Worm (Caenorhabditis elegans) whole organism, early embryonic: ENCODE measurements around the gene cyp-14A3.

Experiments used
- ama-1 ChIP-seq: fragments of 150-350 bp; optimal IDR thresholded peaks from 2 replicates; lab custom pipeline; 2014
- ceh-13 ChIP-seq: fragments of 200-800 bp; sonication (Bioruptor generic); optimal IDR thresholded peaks from 2 replicates; lab custom pipeline; 2018; ENCODE audit warnings: mild to moderate bottlenecking, missing genetic modification characterization, missing compliant biosample characterization
- ceh-36 ChIP-seq: sonication (generic microtip); optimal IDR thresholded peaks from 2 replicates; lab custom pipeline; 2016; ENCODE audit warnings: missing genetic modification characterization, inconsistent platforms, missing compliant biosample characterization
- hmbx-1 ChIP-seq: sonication (generic microtip); optimal IDR thresholded peaks from 2 replicates; lab custom pipeline; 2016; ENCODE audit warnings: mild to moderate bottlenecking, missing genetic modification characterization, missing compliant biosample characterization
- hmg-4 ChIP-seq: fragments of 200-800 bp; sonication (Bioruptor generic); optimal IDR thresholded peaks from 2 replicates; lab custom pipeline; 2018; ENCODE audit warnings: mild to moderate bottlenecking, missing genetic modification characterization, missing compliant biosample characterization

DNA sequence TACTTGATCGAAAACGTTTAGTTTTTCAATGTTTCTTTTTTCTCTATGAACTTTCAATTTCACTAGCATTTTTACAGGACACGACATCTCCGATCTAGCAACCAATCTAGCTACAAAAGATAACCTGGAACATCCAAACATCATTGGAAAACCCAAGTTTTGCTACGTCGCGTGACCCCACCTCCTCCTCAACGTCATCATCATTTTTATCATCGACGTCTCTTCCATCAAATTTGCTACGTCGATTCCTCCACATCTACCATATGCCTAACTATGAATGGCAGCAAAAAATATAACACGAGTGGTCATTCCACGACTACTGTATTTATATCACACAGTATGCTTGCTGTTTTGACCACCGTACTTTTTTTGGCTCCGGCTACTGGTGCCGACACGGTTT lies 48.9 kb upstream of the cyp-14A3 start, which contains the start of gene F46G10.2:
- TF ChIP-seq ceh-13 (GFP tag; lab: Kevin White, UChicago) = no peak
- no peak for TF ChIP-seq hmbx-1
- no peak for TF ChIP-seq ceh-36 (tag; lab: Kevin White, UChicago)
- TF ChIP-seq hmg-4 = no peak
- TF ChIP-seq ama-1 = no peak
